Fruit fly (Drosophila melanogaster): ENCODE measurements around the gene CecC.

Gene CecC

DNA sequence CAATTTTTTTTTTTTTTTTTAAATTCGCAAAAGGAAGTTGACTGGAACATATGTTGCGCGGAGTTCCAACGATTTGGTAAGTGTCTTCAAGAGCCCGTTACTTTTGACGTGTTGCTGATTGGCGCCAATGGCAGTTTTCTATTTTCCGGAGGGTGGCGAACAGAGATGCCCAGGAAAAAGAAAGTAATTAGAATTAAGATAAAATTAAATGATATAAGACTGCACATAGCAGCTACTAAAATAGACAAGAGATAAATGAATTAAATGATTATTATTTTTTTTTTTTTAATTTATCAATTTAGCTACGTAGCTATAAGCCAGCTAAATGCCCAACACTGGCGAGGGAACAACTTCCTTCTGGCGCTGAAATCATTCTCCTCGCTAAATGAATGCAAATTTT is 6.0 kb downstream of the CecC start:
- TF ChIP-seq Sry-β (GFP tag; optimal IDR thresholded peaks at IDR 0.05) (peak; percentile 73), ken (GFP tag; IDR thresholded peaks at IDR 0.05) (0 out of 3 replicates have a peak, but pooled peaks have one; percentile 49), gt (GFP tag; IDR thresholded peaks at IDR 0.05) (no peak), pfk (GFP tag; optimal IDR thresholded peaks at IDR 0.05) (no peak), stwl (tag; optimal IDR thresholded peaks at IDR 0.05) (no peak), CG12391 (tag; optimal IDR thresholded peaks at IDR 0.05) (peak; percentile 61), dan (GFP tag; IDR thresholded peaks at IDR 0.05) (no peak), HLHmδ (GFP tag; optimal IDR thresholded peaks at IDR 0.05) (no peak), CG30431 (GFP tag; optimal IDR thresholded peaks at IDR 0.05) (peak; percentile 9), gsb-n (tag; optimal IDR thresholded peaks at IDR 0.05) (no peak), Sox100B (GFP tag; optimal IDR thresholded peaks at IDR 0.05) (peak; percentile 8), az2 (GFP tag; optimal IDR thresholded peaks at IDR 0.05) (peak; percentile 16), CG18599 (GFP tag; optimal IDR thresholded peaks at IDR 0.05) (peak; percentile 9), CG4404 (GFP tag; IDR thresholded peaks at IDR 0.05) (peak; percentile 41; the same call in 1 of the 2 replicates), Lpt (GFP tag; optimal IDR thresholded peaks at IDR 0.05) (no peak), CG14667 (GFP tag; IDR thresholded peaks at IDR 0.05) (no peak), tgo (GFP tag; IDR thresholded peaks at IDR 0.05) (0 out of 3 replicates have a peak, but pooled peaks have one; percentile 16), CG2712 (tag; optimal IDR thresholded peaks at IDR 0.05) (peak; percentile 55), prd (optimal IDR thresholded peaks at IDR 0.05) (no peak), prd (GFP tag; IDR thresholded peaks at IDR 0.05) (peak; percentile 71; the same call in 2 of the 3 replicates), CG18262 (tag; optimal IDR thresholded peaks at IDR 0.05) (peak; percentile 33), Sry-δ (GFP tag; optimal IDR thresholded peaks at IDR 0.05) (no peak), stc (GFP tag; IDR thresholded peaks at IDR 0.05) (peak; percentile 43; the same call in 1 of the 2 replicates), CG11456 (GFP tag; IDR thresholded peaks at IDR 0.05) (0 out of 3 replicates have a peak, but pooled peaks have one; percentile 46), Xbp1 (GFP tag; optimal IDR thresholded peaks at IDR 0.05) (peak; percentile 33), Hmr (GFP tag; optimal IDR thresholded peaks at IDR 0.05) (no peak), Hsf (GFP tag; optimal IDR thresholded peaks at IDR 0.05) (peak; percentile 3), fd96Cb (tag; optimal IDR thresholded peaks at IDR 0.05) (no peak), Oli (tag; optimal IDR thresholded peaks at IDR 0.05) (peak; percentile 28), sim (GFP tag; IDR thresholded peaks at IDR 0.05) (0 out of 2 replicates have a peak, but pooled peaks have one; percentile 42), Nf-YA (GFP tag; IDR thresholded peaks at IDR 0.05) (no peak), nerfin-1 (tag; optimal IDR thresholded peaks at IDR 0.05) (no peak), otp (GFP tag; IDR thresholded peaks at IDR 0.05) (0 out of 3 replicates have a peak, but pooled peaks have one; percentile 12), CG12659 (GFP tag; optimal IDR thresholded peaks at IDR 0.05) (no peak), sens-2 (GFP tag; IDR thresholded peaks at IDR 0.05) (peak; percentile 65), sens (GFP tag) (peak; percentile 46), CG15269 (tag; optimal IDR thresholded peaks at IDR 0.05) (peak; percentile 25), lov (optimal IDR thresholded peaks at IDR 0.05) (no peak), lov (GFP tag; IDR thresholded peaks at IDR 0.05) (0 out of 3 replicates have a peak, but pooled peaks have one; percentile 31), CG12071 (GFP tag; optimal IDR thresholded peaks at IDR 0.05) (no peak), CG10979 (tag; optimal IDR thresholded peaks at IDR 0.05) (peak; percentile 57), nmo (GFP tag; optimal IDR thresholded peaks at IDR 0.05) (peak; percentile 12), CG13424 (tag; optimal IDR thresholded peaks at IDR 0.05) (peak; percentile 6), lola (GFP tag; optimal IDR thresholded peaks at IDR 0.05) (peak in 1 of 3 experiments; percentile 34), CG10267 (tag; optimal IDR thresholded peaks at IDR 0.05) (peak; percentile 9), CG31441 (GFP tag; IDR thresholded peaks at IDR 0.05) (peak; percentile 44), CG32532 (GFP tag; IDR thresholded peaks at IDR 0.05) (peak; percentile 18; the same call in 1 of the 2 replicates), Atf-2 (GFP tag; optimal IDR thresholded peaks at IDR 0.05) (no peak), zfh1 (GFP tag; IDR thresholded peaks at IDR 0.05) (peak; percentile 59; the same call in 1 of the 3 replicates), CG6689 (GFP tag; IDR thresholded peaks at IDR 0.05) (peak; percentile 52; the same call in 1 of the 2 replicates)

Data from whole organism, embryonic.